Worm (Caenorhabditis elegans): ENCODE results near the gene F13H10.5.

The F13H10.5 gene

DNA sequence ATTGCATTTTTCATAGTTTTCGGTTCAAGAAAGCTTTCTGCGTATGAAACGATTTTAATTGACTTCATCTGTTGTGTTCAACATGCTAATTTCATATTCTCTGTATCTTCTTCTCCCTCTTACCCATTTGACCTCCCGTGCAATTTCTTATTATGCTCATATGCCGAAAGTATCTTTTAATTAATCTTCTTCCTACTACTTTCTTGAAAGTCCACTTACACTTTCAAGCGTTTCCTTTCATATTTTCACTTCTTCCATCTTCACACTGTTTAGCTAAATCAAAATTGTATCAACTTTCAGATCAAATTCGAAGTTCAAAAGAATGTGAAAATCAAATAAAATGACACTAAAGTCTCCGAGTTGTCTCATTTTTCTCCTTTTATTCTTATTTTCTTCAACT, at the start of gene F13H10.5:
Gene F13H10.5, plus strand, starts transcription at position 301 of the 400 bp plus-strand sequence.
- TF ChIP-seq zag-1 (tag; optimal IDR thresholded peaks at IDR 0.05) = no peak
- TF ChIP-seq ceh-82 (tag; optimal IDR thresholded peaks at IDR 0.05) = no peak
- no peak for TF ChIP-seq nhr-25 (tag; optimal IDR thresholded peaks at IDR 0.05)
- TF ChIP-seq nhr-11 (tag; optimal IDR thresholded peaks at IDR 0.05) = no peak
- TF ChIP-seq R02D3.7 (tag; optimal IDR thresholded peaks at IDR 0.05) = no peak
- no peak for TF ChIP-seq nhr-23 (tag; optimal IDR thresholded peaks at IDR 0.05)
- TF ChIP-seq lin-13 (GFP tag; optimal IDR thresholded peaks at IDR 0.05) = no peak
- TF ChIP-seq dmd-4 (tag; optimal IDR thresholded peaks at IDR 0.05) = no peak
- no peak for TF ChIP-seq F13H6.1 (tag; optimal IDR thresholded peaks at IDR 0.05)
- TF ChIP-seq Y55F3AM.14 (GFP tag; optimal IDR thresholded peaks at IDR 0.05) = no peak
- no peak for TF ChIP-seq gmeb-1 (tag; optimal IDR thresholded peaks at IDR 0.05)
- no peak for TF ChIP-seq ztf-4 (tag; optimal IDR thresholded peaks at IDR 0.05)
- no peak for TF ChIP-seq ceh-16 (tag; optimal IDR thresholded peaks at IDR 0.05)

DNA sequence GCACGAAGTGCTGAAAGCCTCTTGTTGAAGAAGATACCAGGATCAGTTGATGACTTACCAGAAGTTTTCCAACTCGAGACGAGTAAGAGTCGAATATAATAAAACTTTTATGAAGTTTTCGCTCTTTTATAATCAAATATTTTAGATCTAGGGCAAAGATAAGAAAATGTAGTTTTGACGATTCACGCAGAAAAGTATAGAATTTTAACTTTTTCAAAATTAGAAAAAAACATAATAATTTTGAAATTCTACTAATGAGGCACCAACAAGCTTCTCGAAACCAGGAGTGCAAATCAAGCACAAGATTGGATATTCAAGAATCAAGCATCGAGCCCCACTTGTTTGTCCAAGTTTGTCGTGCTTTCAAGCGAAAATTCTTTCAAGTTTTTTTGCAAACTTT, 42.0 kb upstream of the F13H10.5 start, which contains the start of gene Y69E1A.1:
Gene Y69E1A.1, minus strand, starts transcription at position 101 of the 400 bp plus-strand sequence.
- TF ChIP-seq fos-1 (tag; optimal IDR thresholded peaks at IDR 0.05) (no peak), nhr-129 (tag; optimal IDR thresholded peaks at IDR 0.05) (no peak), mbf-1 (tag; optimal IDR thresholded peaks at IDR 0.05) (no peak), sma-3 (GFP tag; optimal IDR thresholded peaks at IDR 0.05) (no peak), C34F6.9 (tag; optimal IDR thresholded peaks at IDR 0.05) (no peak), zag-1 (tag; optimal IDR thresholded peaks at IDR 0.05) (no peak), lin-39 (tag; optimal IDR thresholded peaks at IDR 0.05) (no peak), snpc-4 (tag; optimal IDR thresholded peaks at IDR 0.05) (no peak), alr-1 (tag; optimal IDR thresholded peaks at IDR 0.05) (no peak), nhr-77 (tag; optimal IDR thresholded peaks at IDR 0.05) (no peak), nhr-10 (tag; optimal IDR thresholded peaks at IDR 0.05) (no peak), ztf-1 (GFP tag; conservative IDR thresholded peaks at IDR 0.05) (no peak), blmp-1 (tag; optimal IDR thresholded peaks at IDR 0.05; ENCODE audit: insufficient read depth) (no peak), egl-27 (tag; optimal IDR thresholded peaks at IDR 0.05) (no peak), elt-1 (tag; optimal IDR thresholded peaks at IDR 0.05) (no peak), lin-13 (GFP tag; optimal IDR thresholded peaks at IDR 0.05) (no peak)

ce11 chrIV:10949510-10949909, 41.3 kb upstream of the F13H10.5 start, which contains the start of gene nsph-3.1:
nsph-3.1 (plus strand) TSS chrIV:10949810.
- no peak for TF ChIP-seq ZK546.5 (tag; optimal IDR thresholded peaks at IDR 0.05)
- TF ChIP-seq elt-1 (tag; optimal IDR thresholded peaks at IDR 0.05) = no peak
- no peak for TF ChIP-seq unc-62 (GFP tag; optimal IDR thresholded peaks at IDR 0.05)
- TF ChIP-seq ama-1 (optimal IDR thresholded peaks at IDR 0.05) = no peak
- no peak for TF ChIP-seq zag-1 (tag; optimal IDR thresholded peaks at IDR 0.05)
- TF ChIP-seq sem-4 (tag; optimal IDR thresholded peaks at IDR 0.05) = no peak
- TF ChIP-seq nhr-10 (tag; optimal IDR thresholded peaks at IDR 0.05) = no peak
- no peak for TF ChIP-seq lin-39 (tag; optimal IDR thresholded peaks at IDR 0.05)
- no peak for TF ChIP-seq ztf-4 (tag; optimal IDR thresholded peaks at IDR 0.05)

- TF ChIP-seq sem-4 (tag; optimal IDR thresholded peaks at IDR 0.05) = no peak
- peak; percentile 72 for TF ChIP-seq nhr-23 (tag; optimal IDR thresholded peaks at IDR 0.05)
These were observed 40.2 kb upstream of the F13H10.5 start for ce11 chrIV:10950363-10951214.

- TF ChIP-seq nhr-6 (tag; optimal IDR thresholded peaks at IDR 0.05) = no peak
- no peak for TF ChIP-seq alr-1 (tag; optimal IDR thresholded peaks at IDR 0.05)
- no peak for TF ChIP-seq nhr-129 (tag; optimal IDR thresholded peaks at IDR 0.05)
- TF ChIP-seq skn-1 (tag; optimal IDR thresholded peaks at IDR 0.05) = no peak
- TF ChIP-seq ZK546.5 (tag; optimal IDR thresholded peaks at IDR 0.05) = no peak
- no peak for TF ChIP-seq ceh-16 (tag; optimal IDR thresholded peaks at IDR 0.05)
- TF ChIP-seq lin-39 (tag; optimal IDR thresholded peaks at IDR 0.05) = no peak
- TF ChIP-seq R02D3.7 (tag; optimal IDR thresholded peaks at IDR 0.05) = no peak
- TF ChIP-seq ama-1 (optimal IDR thresholded peaks at IDR 0.05) = no peak
- no peak for TF ChIP-seq nhr-11 (tag; optimal IDR thresholded peaks at IDR 0.05)
- no peak for TF ChIP-seq lsy-2 (tag; optimal IDR thresholded peaks at IDR 0.05)
- no peak for TF ChIP-seq nhr-77 (tag; optimal IDR thresholded peaks at IDR 0.05)
- TF ChIP-seq peb-1 (tag; optimal IDR thresholded peaks at IDR 0.05) = no peak
- TF ChIP-seq aly-2 (tag; optimal IDR thresholded peaks at IDR 0.05) = no peak
- TF ChIP-seq sma-9 (GFP tag; optimal IDR thresholded peaks at IDR 0.05) = no peak
- no peak for TF ChIP-seq sma-9 (tag; optimal IDR thresholded peaks at IDR 0.05)
- TF ChIP-seq egl-27 (tag; optimal IDR thresholded peaks at IDR 0.05) = no peak
These were observed 38.8 kb upstream of the F13H10.5 start, which contains the start of gene Y69E1A.3 for ce11 chrIV:10951997-10952396. Y69E1A.3 (plus strand) TSS chrIV:10952297.

Data from whole organism, L2 larva.